Worm (Caenorhabditis elegans): Measurements from ENCODE around the gene fbxb-15.

ce11 chrII:1670260-1670879 lies 17.1 kb upstream of the fbxb-15 start, which contains the start of gene nhx-6:
- TF ChIP-seq hnd-1 (tag; optimal IDR thresholded peaks at IDR 0.05) (no peak), B0310.2 (tag; optimal IDR thresholded peaks at IDR 0.05) (no peak), flt-1 (GFP tag; IDR thresholded peaks at IDR 0.05) (no peak), tra-4 (tag; optimal IDR thresholded peaks at IDR 0.05) (no peak), pes-1 (GFP tag; IDR thresholded peaks at IDR 0.05) (no peak), ama-1 (optimal IDR thresholded peaks at IDR 0.05) (no peak), ceh-13 (GFP tag; optimal IDR thresholded peaks at IDR 0.05) (no peak), tbx-11 (GFP tag; IDR thresholded peaks at IDR 0.05) (no peak), ceh-36 (tag; optimal IDR thresholded peaks at IDR 0.05) (no peak), ets-7 (tag; optimal IDR thresholded peaks at IDR 0.05) (no peak), aly-1 (tag; optimal IDR thresholded peaks at IDR 0.05) (no peak)

Data from whole organism, early embryonic.